Worm (Caenorhabditis elegans) whole organism, mixed stage, embryonic: Measurements from ENCODE around the gene sri-57.

Source experiments
- ces-1 ChIP-seq: fragments of 150-350 bp; optimal IDR thresholded peaks from 2 replicates; lab custom pipeline; 2014; ENCODE audit warnings: missing biosample characterization, missing genetic modification reagents, missing genetic modification characterization
- mep-1 ChIP-seq: fragments of 150-350 bp; optimal IDR thresholded peaks from 2 replicates; lab custom pipeline; 2017; ENCODE audit warnings: missing biosample characterization, missing genetic modification reagents, missing genetic modification characterization, inconsistent platforms
- nhr-2 ChIP-seq: fragments of 150-350 bp; optimal IDR thresholded peaks from 2 replicates; lab custom pipeline; 2014; ENCODE audit warnings: missing biosample characterization, missing genetic modification characterization
- nhr-28 ChIP-seq: fragments of 150-350 bp; optimal IDR thresholded peaks from 2 replicates; lab custom pipeline; 2014; ENCODE audit warnings: missing biosample characterization, missing genetic modification characterization
- tbx-8 ChIP-seq: fragments of 200-800 bp; sonication (Bioruptor generic); optimal IDR thresholded peaks from 2 replicates; lab custom pipeline; 2018; ENCODE audit warnings: mild to moderate bottlenecking, missing genetic modification characterization, moderate library complexity, missing compliant biosample characterization
- unc-62 ChIP-seq: fragments of 150-350 bp; optimal IDR thresholded peaks from 2 replicates; lab custom pipeline; 2014; ENCODE audit warnings: missing biosample characterization, missing genetic modification reagents, missing genetic modification characterization

- TF ChIP-seq mep-1 (tag; lab: Kevin White, UChicago) (no peak), ces-1 (GFP tag; lab: Kevin White, UChicago) (no peak), nhr-2 (tag; lab: Kevin White, UChicago) (no peak), nhr-28 (tag; lab: Kevin White, UChicago) (no peak), tbx-8 (GFP tag; lab: Kevin White, UChicago) (no peak), unc-62 (GFP tag; lab: Kevin White, UChicago) (no peak)
These were observed 12.9 kb downstream of the sri-57 start, which contains the start of gene gcy-21 for ce11 chrII:2659364-2659763.
